Fruit fly (Drosophila melanogaster) whole organism, prepupa: ENCODE data around the gene RpS10a.

Experiments used
- CG10669 ChIP-seq: fragments of 200-800 bp; sonication (Bioruptor generic); optimal IDR thresholded peaks from 3 replicates; lab custom pipeline; 2018; ENCODE audit warnings: missing biosample characterization, mild to moderate bottlenecking, missing genetic modification characterization, moderate library complexity
- CG6792 ChIP-seq: fragments of 200-800 bp; sonication (Bioruptor generic); optimal IDR thresholded peaks from 3 replicates; lab custom pipeline; 2016; ENCODE audit warnings: missing biosample characterization, missing genetic modification characterization
- CG8632 ChIP-seq: fragments of 200-800 bp; sonication (Bioruptor generic); optimal IDR thresholded peaks from 3 replicates; lab custom pipeline; 2016; ENCODE audit warnings: missing biosample characterization, missing genetic modification characterization
- CG9139 ChIP-seq: fragments of 200-800 bp; sonication (Bioruptor generic); optimal IDR thresholded peaks from 3 replicates; lab custom pipeline; 2017; ENCODE audit warnings: missing biosample characterization, mild to moderate bottlenecking, missing genetic modification characterization
- Hr39 ChIP-seq: fragments of 200-800 bp; sonication (Bioruptor generic); optimal IDR thresholded peaks from 2 replicates; lab custom pipeline; 2016; ENCODE audit warnings: missing biosample characterization, missing genetic modification characterization
- Hr4 ChIP-seq: fragments of 200-800 bp; sonication (Bioruptor generic); optimal IDR thresholded peaks from 3 replicates; lab custom pipeline; 2016; ENCODE audit warnings: missing biosample characterization, missing genetic modification characterization
- achi ChIP-seq: fragments of 200-800 bp; sonication (Bioruptor generic); optimal IDR thresholded peaks from 3 replicates; lab custom pipeline; 2016; ENCODE audit warnings: missing biosample characterization, missing genetic modification characterization

- TF ChIP-seq achi (GFP tag; lab: Kevin White, UChicago) (no peak), CG10669 (GFP tag; lab: Kevin White, UChicago) (no peak), CG8632 (GFP tag; lab: Kevin White, UChicago) (no peak), Hr4 (GFP tag; lab: Kevin White, UChicago) (no peak), Hr39 (GFP tag; lab: Kevin White, UChicago) (no peak), CG6792 (GFP tag; lab: Kevin White, UChicago) (no peak), CG9139 (GFP tag; lab: Kevin White, UChicago) (no peak)
Measured at dm6 chr3R:27616493-27616892, 36.1 kb upstream of the RpS10a start.
